Fruit fly (Drosophila melanogaster) Kc167 (cell line): ENCODE data around the gene Lztr1.

ENCODE experiments used
- Myc ChIP-seq: fragments of >200 bp; optimal IDR thresholded peaks from 2 replicates; lab custom pipeline; 2017; ENCODE audit warnings: missing external identifiers
- Sin3A ChIP-seq: fragments of >200 bp; optimal IDR thresholded peaks from 2 replicates; lab custom pipeline; 2018; ENCODE audit warnings: missing external identifiers
- h ChIP-seq: fragments of >200 bp; optimal IDR thresholded peaks from 3 replicates; lab custom pipeline; 2018; ENCODE audit warnings: missing external identifiers
- insv ChIP-seq: fragments of >200 bp; optimal IDR thresholded peaks from 3 replicates; lab custom pipeline; 2018; ENCODE audit warnings: missing external identifiers
- ttk ChIP-seq: sonication (Bioruptor generic); optimal IDR thresholded peaks from 2 replicates; lab custom pipeline; 2017; ENCODE audit warnings: missing external identifiers

dm6 chrX:945446-946013 is 18.1 kb upstream of the Lztr1 start, which contains the start of gene CG3703:
- TF ChIP-seq h (lab: Kevin White, UChicago) (no peak), ttk (no peak), insv (lab: Kevin White, UChicago) (no peak), Myc (no peak), Sin3A (no peak)
